Worm (Caenorhabditis elegans): ENCODE results near the gene C31G12.4.

C31G12.4 gene

ce11 chrV:18158172-18158571 lies 20.4 kb downstream of the C31G12.4 start (continued):
- TF ChIP-seq dve-1 (tag; optimal IDR thresholded peaks at IDR 0.05): no peak

DNA sequence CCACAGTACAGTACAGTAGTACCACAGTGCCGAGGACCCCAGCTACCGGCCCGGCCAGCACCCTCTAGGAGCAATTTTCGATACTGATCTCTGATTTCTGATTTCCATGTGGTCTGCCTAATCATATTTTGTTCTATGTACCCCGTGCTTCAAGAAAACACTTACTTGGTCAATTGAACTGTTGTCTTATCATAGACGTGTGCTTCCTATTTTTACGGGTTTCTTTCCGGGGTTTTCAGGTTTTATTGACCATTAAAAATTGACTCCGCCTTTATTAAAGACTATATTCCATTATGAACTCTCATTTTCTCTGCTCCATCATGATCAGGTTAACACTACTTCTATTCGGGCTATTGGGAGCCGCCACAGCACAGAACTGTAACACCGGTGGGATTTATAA lies 20.9 kb downstream of the C31G12.4 start, which contains the start of gene clec-48:
clec-48 (plus strand) TSS at position 320 of the 400 bp plus-strand sequence.
- TF ChIP-seq fkh-6 (tag; optimal IDR thresholded peaks at IDR 0.05): no peak
- no peak for TF ChIP-seq npax-4 (tag; optimal IDR thresholded peaks at IDR 0.05)
- TF ChIP-seq ama-1 (optimal IDR thresholded peaks at IDR 0.05): no peak
- no peak for TF ChIP-seq ceh-31 (tag; optimal IDR thresholded peaks at IDR 0.05)
- no peak for TF ChIP-seq ceh-9 (tag; optimal IDR thresholded peaks at IDR 0.05)
- no peak for TF ChIP-seq nhr-11 (tag; optimal IDR thresholded peaks at IDR 0.05)
- TF ChIP-seq unc-3 (GFP tag; conservative IDR thresholded peaks at IDR 0.05): no peak
- no peak for TF ChIP-seq unc-3 (tag; optimal IDR thresholded peaks at IDR 0.05)
- TF ChIP-seq ceh-48 (tag; optimal IDR thresholded peaks at IDR 0.05): no peak
- no peak for TF ChIP-seq lim-6 (tag; optimal IDR thresholded peaks at IDR 0.05)
- TF ChIP-seq fax-1 (tag; optimal IDR thresholded peaks at IDR 0.05): no peak
- TF ChIP-seq ttx-3 (tag; optimal IDR thresholded peaks at IDR 0.05): no peak
- TF ChIP-seq odd-2 (tag; optimal IDR thresholded peaks at IDR 0.05): no peak

DNA sequence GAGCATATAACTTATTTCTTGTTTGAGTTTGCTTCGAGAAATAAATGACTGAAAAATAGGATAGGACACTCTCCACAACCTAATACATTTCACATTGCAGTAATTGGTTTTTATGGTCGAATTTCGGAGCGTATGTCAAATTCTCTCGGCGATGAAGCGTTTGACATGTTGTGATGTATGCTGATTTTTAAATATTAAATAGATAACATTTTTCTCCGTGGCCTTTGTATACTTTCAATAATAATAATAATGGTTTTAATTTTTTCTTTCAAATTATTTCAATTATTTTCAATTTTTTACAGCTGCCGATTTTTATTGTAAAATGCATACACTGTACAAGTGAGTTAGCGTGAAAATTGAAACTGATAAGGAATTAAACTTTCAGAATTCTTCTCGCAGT lies 32.5 kb downstream of the C31G12.4 start, which contains the start of gene C14A6.3:
C14A6.3 (plus strand) TSS at position 301 of the 400 bp plus-strand sequence.
- no peak for TF ChIP-seq K02D7.2 (tag; optimal IDR thresholded peaks at IDR 0.05)
- TF ChIP-seq nfya-1 (tag; optimal IDR thresholded peaks at IDR 0.05): no peak
- no peak for TF ChIP-seq F13H6.1 (tag; optimal IDR thresholded peaks at IDR 0.05)
- TF ChIP-seq ceh-30 (tag; optimal IDR thresholded peaks at IDR 0.05): no peak
- no peak for TF ChIP-seq ceh-34 (tag; optimal IDR thresholded peaks at IDR 0.05)

- TF ChIP-seq lin-11 (tag; optimal IDR thresholded peaks at IDR 0.05): no peak
- TF ChIP-seq hlh-30 (tag; optimal IDR thresholded peaks at IDR 0.05; ENCODE audit: insufficient read depth): no peak
- no peak for TF ChIP-seq ahr-1 (tag; optimal IDR thresholded peaks at IDR 0.05)
- TF ChIP-seq sox-2 (GFP tag; IDR thresholded peaks at IDR 0.05): no peak
- TF ChIP-seq C38D4.7 (GFP tag; optimal IDR thresholded peaks at IDR 0.05): no peak
- no peak for TF ChIP-seq ref-2 (tag; optimal IDR thresholded peaks at IDR 0.05)
- no peak for TF ChIP-seq nhr-232 (tag; optimal IDR thresholded peaks at IDR 0.05)
- TF ChIP-seq ceh-31 (tag; optimal IDR thresholded peaks at IDR 0.05): no peak
- TF ChIP-seq elt-2 (tag; optimal IDR thresholded peaks at IDR 0.05): no peak
- no peak for TF ChIP-seq ceh-19 (GFP tag; optimal IDR thresholded peaks at IDR 0.05)
- TF ChIP-seq pax-1 (tag; optimal IDR thresholded peaks at IDR 0.05): no peak
- no peak for TF ChIP-seq ets-4 (tag; optimal IDR thresholded peaks at IDR 0.05)
Measured at ce11 chrV:18144442-18144841, 34.1 kb downstream of the C31G12.4 start.

- TF ChIP-seq K09A11.1 (tag; optimal IDR thresholded peaks at IDR 0.05; ENCODE audit: insufficient read depth) (no peak), tbx-2 (tag; optimal IDR thresholded peaks at IDR 0.05) (no peak), ceh-14 (tag; optimal IDR thresholded peaks at IDR 0.05) (no peak), ama-1 (optimal IDR thresholded peaks at IDR 0.05) (no peak)
Measured at ce11 chrV:18143445-18143844, 35.1 kb downstream of the C31G12.4 start, which contains the start of gene Y37H2A.14. TSS of gene Y37H2A.14 (plus strand) at chrV:18143745.

ce11 chrV:18142549-18142948 lies 36.0 kb downstream of the C31G12.4 start, which contains the start of gene Y37H2A.13:
TSS of gene Y37H2A.13 (plus strand) at chrV:18142849.
- TF ChIP-seq mec-3 (tag; optimal IDR thresholded peaks at IDR 0.05; ENCODE audit: borderline replicate concordance) (no peak), hlh-30 (tag; optimal IDR thresholded peaks at IDR 0.05; ENCODE audit: insufficient read depth) (no peak), unc-86 (tag; optimal IDR thresholded peaks at IDR 0.05) (no peak), pat-9 (tag; optimal IDR thresholded peaks at IDR 0.05) (no peak), tbx-7 (tag; optimal IDR thresholded peaks at IDR 0.05) (no peak), npax-4 (tag; optimal IDR thresholded peaks at IDR 0.05) (no peak), ceh-24 (tag; optimal IDR thresholded peaks at IDR 0.05) (no peak), ceh-48 (tag; optimal IDR thresholded peaks at IDR 0.05) (no peak), ceh-22 (tag; optimal IDR thresholded peaks at IDR 0.05) (no peak), Y22D7AL.16 (tag; optimal IDR thresholded peaks at IDR 0.05) (no peak), elt-2 (tag; optimal IDR thresholded peaks at IDR 0.05) (no peak), fax-1 (tag; optimal IDR thresholded peaks at IDR 0.05) (no peak)

Data from whole organism, late embryonic.